Fruit fly (Drosophila melanogaster): ENCODE results near the gene CG4743.

The CG4743 gene

dm6 chr3R:25637294-25638174 is 42.8 kb downstream of the CG4743 start, which contains the start of gene jigr1 (continued):
- TF ChIP-seq nerfin-2 (GFP tag; IDR thresholded peaks at IDR 0.05; ENCODE audit: partially characterized antibody) (no peak), unpg (GFP tag; optimal IDR thresholded peaks at IDR 0.05) (no peak), tgo (GFP tag; IDR thresholded peaks at IDR 0.05) (no peak), nerfin-1 (tag; optimal IDR thresholded peaks at IDR 0.05) (peak; percentile 31), org-1 (GFP tag; optimal IDR thresholded peaks at IDR 0.05) (peak; percentile 15), so (GFP tag; IDR thresholded peaks at IDR 0.05) (0 out of 3 replicates have a peak, but pooled peaks have one; percentile 24), Nf-YB (GFP tag; optimal IDR thresholded peaks at IDR 0.05) (peak; percentile 27), slou (GFP tag; optimal IDR thresholded peaks at IDR 0.05) (no peak), CG4282 (GFP tag; optimal IDR thresholded peaks at IDR 0.05) (no peak), lola (GFP tag; optimal IDR thresholded peaks at IDR 0.05) (peak in 1 of 3 experiments; percentile 77), cad (GFP tag; optimal IDR thresholded peaks at IDR 0.05) (no peak), lbe (GFP tag; optimal IDR thresholded peaks at IDR 0.05) (peak; percentile 51), CG17361 (GFP tag; IDR thresholded peaks at IDR 0.05) (peak; percentile 67; the same call in 2 of the 3 replicates), p53 (GFP tag; optimal IDR thresholded peaks at IDR 0.05) (no peak), Blimp-1 (GFP tag; optimal IDR thresholded peaks at IDR 0.05) (peak; percentile 3), gcm (GFP tag; optimal IDR thresholded peaks at IDR 0.05) (peak; percentile 58), CG10959 (GFP tag; IDR thresholded peaks at IDR 0.05) (peak; percentile 70), disco-r (GFP tag; optimal IDR thresholded peaks at IDR 0.05) (no peak), CG10147 (GFP tag; optimal IDR thresholded peaks at IDR 0.05) (no peak), stc (GFP tag; IDR thresholded peaks at IDR 0.05) (no peak), tx (GFP tag; optimal IDR thresholded peaks at IDR 0.05) (no peak), CG4617 (GFP tag; optimal IDR thresholded peaks at IDR 0.05; ENCODE audit: borderline replicate concordance) (no peak), CG13775 (GFP tag; optimal IDR thresholded peaks at IDR 0.05) (peak; percentile 60), phol (tag; optimal IDR thresholded peaks at IDR 0.05) (peak; percentile 57), CG17568 (GFP tag; optimal IDR thresholded peaks at IDR 0.05) (peak; percentile 22), cato (GFP tag; optimal IDR thresholded peaks at IDR 0.05; ENCODE audit: borderline replicate concordance) (no peak), fd96Cb (tag; optimal IDR thresholded peaks at IDR 0.05) (peak; percentile 39), CG13296 (GFP tag; optimal IDR thresholded peaks at IDR 0.05) (no peak), jing (GFP tag; optimal IDR thresholded peaks at IDR 0.05) (no peak), ssp (GFP tag; IDR thresholded peaks at IDR 0.05) (no peak), Nf-YA (GFP tag; IDR thresholded peaks at IDR 0.05) (no peak), CG10209 (GFP tag; optimal IDR thresholded peaks at IDR 0.05) (peak; percentile 59), CG8924 (tag; optimal IDR thresholded peaks at IDR 0.05) (peak; percentile 74), CG8290 (GFP tag; optimal IDR thresholded peaks at IDR 0.05) (peak; percentile 6), CG8290 (tag; optimal IDR thresholded peaks at IDR 0.05) (peak in 1 of 2 experiments; percentile 44), cg (GFP tag; optimal IDR thresholded peaks at IDR 0.05) (no peak), Usf (GFP tag; optimal IDR thresholded peaks at IDR 0.05) (peak; percentile 8), knrl (GFP tag; IDR thresholded peaks at IDR 0.05; ENCODE audit: partially characterized antibody) (no peak), luna (GFP tag; optimal IDR thresholded peaks at IDR 0.05) (no peak), Scr (GFP tag; IDR thresholded peaks at IDR 0.05; ENCODE audit: partially characterized antibody) (no peak), mirr (GFP tag; optimal IDR thresholded peaks at IDR 0.05) (no peak), dan (GFP tag; IDR thresholded peaks at IDR 0.05) (peak; percentile 10; the same call in 1 of the 2 replicates), Deaf1 (tag; optimal IDR thresholded peaks at IDR 0.05) (peak; percentile 0), Kr (GFP tag; optimal IDR thresholded peaks at IDR 0.05) (peak; percentile 68), CG18262 (tag; optimal IDR thresholded peaks at IDR 0.05) (peak; percentile 77), HLH54F (GFP tag; optimal IDR thresholded peaks at IDR 0.05) (no peak), CG13424 (tag; optimal IDR thresholded peaks at IDR 0.05) (peak; percentile 19), CG11085 (GFP tag; IDR thresholded peaks at IDR 0.05) (no peak)

All from whole organism, embryonic.